Worm (Caenorhabditis elegans): ENCODE data around the gene ins-20.

The ins-20 gene

DNA sequence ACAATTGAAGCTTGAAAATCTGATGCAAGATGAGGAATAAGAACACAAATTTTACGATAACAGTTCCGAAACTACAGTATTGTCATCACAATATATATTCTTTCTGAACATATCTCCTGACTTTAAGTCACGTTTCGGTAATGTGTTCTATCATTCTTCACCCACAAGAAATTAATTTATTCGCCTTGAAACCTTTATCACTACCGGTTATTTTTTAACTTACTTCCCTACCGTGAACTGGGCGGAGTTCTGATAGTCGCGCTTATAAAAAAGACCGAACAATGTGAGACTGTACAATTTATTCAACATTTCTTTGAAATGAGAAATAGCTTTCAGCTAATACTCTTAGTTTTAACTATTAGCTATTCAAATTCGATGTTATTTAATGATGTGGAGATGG, at the start of gene ins-20:
TSS of gene ins-20 (plus strand) at position 301 of the 400 bp plus-strand sequence.
- TF ChIP-seq tbx-37 (GFP tag; conservative IDR thresholded peaks at IDR 0.05) (no peak), pes-1 (GFP tag; IDR thresholded peaks at IDR 0.05) (no peak), scrt-1 (GFP tag; IDR thresholded peaks at IDR 0.05) (no peak), ets-7 (tag; optimal IDR thresholded peaks at IDR 0.05) (no peak), aly-1 (tag; optimal IDR thresholded peaks at IDR 0.05) (no peak), flt-1 (GFP tag; IDR thresholded peaks at IDR 0.05) (no peak), hmbx-1 (tag; optimal IDR thresholded peaks at IDR 0.05) (no peak), hmg-4 (GFP tag; optimal IDR thresholded peaks at IDR 0.05) (no peak), hnd-1 (tag; optimal IDR thresholded peaks at IDR 0.05) (no peak), ama-1 (optimal IDR thresholded peaks at IDR 0.05) (no peak)

DNA sequence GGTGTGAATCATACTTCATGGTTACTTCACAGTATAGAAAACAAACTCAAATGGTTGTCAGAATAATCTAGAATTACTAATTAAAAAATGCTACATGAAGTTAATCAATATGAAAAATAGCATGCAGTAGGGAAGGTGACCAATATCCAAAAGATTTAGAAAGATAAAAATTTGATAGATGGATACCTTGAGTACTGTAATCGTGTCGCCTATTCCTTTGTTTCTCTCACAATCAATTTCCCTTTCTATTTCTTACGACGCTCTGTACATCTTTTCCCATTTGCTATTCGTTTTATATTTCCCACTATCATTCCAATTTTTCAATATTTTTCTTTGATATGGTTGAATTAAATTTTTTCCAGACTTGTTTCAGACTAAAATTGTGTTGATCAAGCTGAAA, 49.3 kb upstream of the ins-20 start, which contains the start of gene B0034.7:
TSS of gene B0034.7 (plus strand) at position 301 of the 400 bp plus-strand sequence.
- no peak for TF ChIP-seq ceh-13 (GFP tag; optimal IDR thresholded peaks at IDR 0.05)

ce11 chrII:5962343-5962742, 48.3 kb upstream of the ins-20 start:
- TF ChIP-seq flt-1 (GFP tag; IDR thresholded peaks at IDR 0.05), result no peak
- no peak for TF ChIP-seq ets-7 (tag; optimal IDR thresholded peaks at IDR 0.05)
- TF ChIP-seq ama-1 (optimal IDR thresholded peaks at IDR 0.05), result no peak
- TF ChIP-seq tra-4 (tag; optimal IDR thresholded peaks at IDR 0.05), result no peak
- TF ChIP-seq hmg-4 (GFP tag; optimal IDR thresholded peaks at IDR 0.05), result no peak
- no peak for TF ChIP-seq F13C5.2 (tag; optimal IDR thresholded peaks at IDR 0.05)
- TF ChIP-seq pes-1 (GFP tag; IDR thresholded peaks at IDR 0.05), result no peak
- TF ChIP-seq scrt-1 (GFP tag; IDR thresholded peaks at IDR 0.05), result no peak
- TF ChIP-seq ceh-36 (tag; optimal IDR thresholded peaks at IDR 0.05), result no peak
- no peak for TF ChIP-seq hmbx-1 (tag; optimal IDR thresholded peaks at IDR 0.05)
- no peak for TF ChIP-seq tbx-11 (GFP tag; IDR thresholded peaks at IDR 0.05)
- no peak for TF ChIP-seq sea-1 (GFP tag; conservative IDR thresholded peaks at IDR 0.05)
- TF ChIP-seq B0310.2 (tag; optimal IDR thresholded peaks at IDR 0.05), result no peak
- no peak for TF ChIP-seq hnd-1 (tag; optimal IDR thresholded peaks at IDR 0.05)
- TF ChIP-seq ceh-13 (GFP tag; optimal IDR thresholded peaks at IDR 0.05), result no peak
- no peak for TF ChIP-seq aly-1 (tag; optimal IDR thresholded peaks at IDR 0.05)
- TF ChIP-seq tbx-37 (GFP tag; conservative IDR thresholded peaks at IDR 0.05), result no peak

DNA sequence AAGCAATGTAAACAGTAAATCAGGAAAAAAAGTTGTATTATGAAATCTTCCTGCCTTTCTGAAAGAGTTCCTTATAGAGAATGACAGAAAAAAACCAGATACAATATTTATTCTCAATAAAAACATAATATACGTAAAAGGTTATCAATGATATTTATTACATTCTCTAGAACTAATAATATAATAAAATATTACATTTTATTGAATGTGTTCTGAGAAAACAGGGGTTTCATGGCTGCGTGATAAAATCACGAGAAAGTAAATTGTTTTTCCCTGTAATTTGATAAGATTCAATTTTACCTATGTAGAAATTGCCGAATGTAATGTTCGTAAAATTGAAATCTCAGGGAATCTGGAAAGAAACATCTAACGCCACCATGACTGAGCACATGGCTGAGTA, 45.7 kb upstream of the ins-20 start:
- TF ChIP-seq hmbx-1 (tag; optimal IDR thresholded peaks at IDR 0.05) (no peak), B0310.2 (tag; optimal IDR thresholded peaks at IDR 0.05) (no peak)

ce11 chrII:5966637-5967036, 44.0 kb upstream of the ins-20 start:
- TF ChIP-seq B0310.2 (tag; optimal IDR thresholded peaks at IDR 0.05), result no peak
- peak; percentile 2 for TF ChIP-seq ets-7 (tag; optimal IDR thresholded peaks at IDR 0.05)

DNA sequence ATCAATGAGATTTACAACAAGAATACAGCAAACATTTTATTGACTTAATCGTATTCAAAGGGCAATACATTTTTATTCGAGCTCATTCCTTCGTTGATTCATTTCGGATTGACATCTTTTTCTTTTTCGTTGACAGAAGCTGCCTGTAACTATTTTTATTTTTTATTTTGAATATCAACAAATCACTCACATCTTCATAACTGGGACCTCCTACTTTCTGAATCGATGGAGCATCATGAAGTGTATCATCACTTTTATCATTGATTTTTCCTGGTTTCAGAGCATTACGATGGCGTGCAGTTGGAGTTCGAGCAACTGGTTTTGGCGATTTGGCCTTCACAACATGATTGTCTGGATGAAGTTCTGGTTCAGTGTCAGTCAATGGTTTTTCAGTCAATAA, 42.6 kb upstream of the ins-20 start, which contains the start of gene B0034.1:
TSS of gene B0034.1 (plus strand) at position 301 of the 400 bp plus-strand sequence.
- no peak for TF ChIP-seq ceh-13 (GFP tag; optimal IDR thresholded peaks at IDR 0.05)
- no peak for TF ChIP-seq ets-7 (tag; optimal IDR thresholded peaks at IDR 0.05)
- TF ChIP-seq hmg-4 (GFP tag; optimal IDR thresholded peaks at IDR 0.05), result no peak
- TF ChIP-seq pes-1 (GFP tag; IDR thresholded peaks at IDR 0.05), result no peak

DNA sequence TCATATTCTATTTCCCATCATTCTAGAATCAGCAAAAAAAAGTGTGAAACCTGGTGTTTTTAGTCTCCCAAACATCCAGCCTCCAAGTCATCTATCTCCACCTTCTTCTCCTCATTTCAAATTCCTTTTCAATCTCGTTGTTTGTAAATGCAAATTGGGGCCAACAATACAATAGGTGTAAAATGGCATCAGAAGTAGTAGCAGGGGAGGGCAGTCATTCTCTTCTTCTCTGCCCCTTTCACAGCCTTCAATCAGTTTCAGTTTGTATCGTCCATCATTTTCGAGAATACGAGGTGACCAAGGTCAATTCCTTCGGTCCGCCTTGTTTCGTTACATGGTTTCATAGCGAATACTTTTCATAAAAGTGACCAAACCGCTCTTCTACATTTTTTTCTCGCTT, 41.3 kb upstream of the ins-20 start, which contains the start of gene B0034.4:
TSS of gene B0034.4 (minus strand) at position 229 of the 400 bp plus-strand sequence.
- TF ChIP-seq ceh-13 (GFP tag; optimal IDR thresholded peaks at IDR 0.05), result no peak
- no peak for TF ChIP-seq hmg-4 (GFP tag; optimal IDR thresholded peaks at IDR 0.05)
- no peak for TF ChIP-seq pes-1 (GFP tag; IDR thresholded peaks at IDR 0.05)
- no peak for TF ChIP-seq hmbx-1 (tag; optimal IDR thresholded peaks at IDR 0.05)
- TF ChIP-seq ceh-36 (tag; optimal IDR thresholded peaks at IDR 0.05), result no peak
- TF ChIP-seq tbx-11 (GFP tag; IDR thresholded peaks at IDR 0.05), result no peak
- no peak for TF ChIP-seq tra-4 (tag; optimal IDR thresholded peaks at IDR 0.05)
- TF ChIP-seq B0310.2 (tag; optimal IDR thresholded peaks at IDR 0.05), result no peak
- TF ChIP-seq ama-1 (optimal IDR thresholded peaks at IDR 0.05), result no peak

ce11 chrII:5974878-5975277, 35.8 kb upstream of the ins-20 start, which contains the start of gene B0034.5:
Gene B0034.5 (minus strand): TSS chrII:5974978.
- TF ChIP-seq ceh-13 (GFP tag; optimal IDR thresholded peaks at IDR 0.05), result no peak
- TF ChIP-seq B0310.2 (tag; optimal IDR thresholded peaks at IDR 0.05), result no peak
- TF ChIP-seq F13C5.2 (tag; optimal IDR thresholded peaks at IDR 0.05), result no peak
- TF ChIP-seq ama-1 (optimal IDR thresholded peaks at IDR 0.05), result no peak
- TF ChIP-seq flt-1 (GFP tag; IDR thresholded peaks at IDR 0.05), result no peak

DNA sequence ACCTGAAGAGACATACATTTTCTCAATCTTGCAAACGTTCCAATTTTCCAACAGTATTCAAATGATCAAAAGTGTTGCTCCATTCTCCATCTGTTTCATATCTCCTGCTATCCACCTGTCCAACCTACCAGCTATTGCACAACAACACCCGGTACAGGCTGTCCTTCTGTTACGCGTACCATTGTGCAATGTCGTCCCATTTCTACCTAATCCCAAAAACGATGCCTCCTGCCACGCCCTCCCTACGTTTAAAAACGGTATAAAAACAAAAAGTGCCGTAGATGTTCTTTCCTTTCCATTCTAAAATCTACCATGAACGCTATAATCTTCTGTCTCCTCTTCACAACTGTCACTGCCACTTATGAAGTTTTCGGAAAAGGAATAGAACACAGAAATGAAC, 22.4 kb upstream of the ins-20 start, which contains the start of gene ins-2:
TSS of gene ins-2 (plus strand) at position 301 of the 400 bp plus-strand sequence.
- no peak for TF ChIP-seq flt-1 (GFP tag; IDR thresholded peaks at IDR 0.05)
- TF ChIP-seq ceh-13 (GFP tag; optimal IDR thresholded peaks at IDR 0.05), result no peak
- no peak for TF ChIP-seq hnd-1 (tag; optimal IDR thresholded peaks at IDR 0.05)
- no peak for TF ChIP-seq sea-1 (GFP tag; conservative IDR thresholded peaks at IDR 0.05)
- TF ChIP-seq tra-4 (tag; optimal IDR thresholded peaks at IDR 0.05), result no peak
- TF ChIP-seq ceh-36 (tag; optimal IDR thresholded peaks at IDR 0.05), result no peak
